Fruit fly (Drosophila melanogaster) whole organism, embryonic: ENCODE measurements around the gene Kaz1-ORFB.
A peak's percentile ranks its signal among the peaks of the same experiment; 100 is the strongest.

Experiments used
- Asciz ChIP-seq: fragments of 200-800 bp; sonication (Bioruptor generic); optimal IDR thresholded peaks from 2 replicates; lab custom pipeline; 2017; ENCODE audit warnings: missing biosample characterization, mild to moderate bottlenecking, missing genetic modification characterization, missing genetic modification reagents
- B-H2 ChIP-seq: fragments of 200-800 bp; sonication (Bioruptor generic); optimal IDR thresholded peaks from 2 replicates; lab custom pipeline; 2018; ENCODE audit warnings: missing biosample characterization, mild to moderate bottlenecking, missing genetic modification characterization
- CG10366 ChIP-seq: fragments of 200-800 bp; sonication (Bioruptor generic); IDR thresholded peaks from 2 replicates; pipeline ENCODE4 v1.3.6; 2022; ENCODE audit warnings: missing biosample characterization, missing genetic modification characterization
- CG10431 ChIP-seq: fragments of 200-800 bp; sonication (Bioruptor generic); optimal IDR thresholded peaks from 3 replicates; lab custom pipeline; 2018; ENCODE audit warnings: missing biosample characterization, mild to moderate bottlenecking, missing genetic modification characterization
- CG11085 ChIP-seq: fragments of 200-800 bp; sonication (Bioruptor generic); IDR thresholded peaks from 2 replicates; pipeline ENCODE4 v1.3.6; 2022; ENCODE audit warnings: missing biosample characterization, missing genetic modification characterization
- CG11723 ChIP-seq: fragments of 200-800 bp; sonication (Bioruptor generic); optimal IDR thresholded peaks from 2 replicates; lab custom pipeline; 2017; ENCODE audit warnings: missing biosample characterization, mild to moderate bottlenecking, missing genetic modification characterization
- CG12942 ChIP-seq: fragments of 200-800 bp; sonication (Bioruptor generic); optimal IDR thresholded peaks from 3 replicates; lab custom pipeline; 2016; ENCODE audit warnings: missing biosample characterization, missing genetic modification characterization
- CG14050 ChIP-seq: fragments of 200-800 bp; sonication (Bioruptor generic); IDR thresholded peaks from 3 replicates; pipeline ENCODE4 v1.3.6; 2022; ENCODE audit warnings: missing biosample characterization, missing genetic modification characterization
- CG1529 ChIP-seq: fragments of 200-800 bp; sonication (Bioruptor generic); optimal IDR thresholded peaks from 3 replicates; lab custom pipeline; 2018; ENCODE audit warnings: missing biosample characterization, missing genetic modification characterization
- CG16779 ChIP-seq: fragments of 200-800 bp; sonication (Bioruptor generic); IDR thresholded peaks from 2 replicates; pipeline ENCODE4 v1.3.6; 2022; ENCODE audit warnings: missing biosample characterization, missing genetic modification characterization
- CG16863 ChIP-seq: fragments of 200-800 bp; sonication (Bioruptor generic); optimal IDR thresholded peaks from 3 replicates; lab custom pipeline; 2016; ENCODE audit warnings: missing biosample characterization, missing genetic modification characterization
- CG17385 ChIP-seq: fragments of 200-800 bp; sonication (Bioruptor generic); optimal IDR thresholded peaks from 3 replicates; lab custom pipeline; 2018; ENCODE audit warnings: missing biosample characterization, mild to moderate bottlenecking, missing genetic modification characterization
- CG18476 ChIP-seq: fragments of 200-800 bp; sonication (Bioruptor generic); optimal IDR thresholded peaks from 2 replicates; lab custom pipeline; 2016; ENCODE audit warnings: missing biosample characterization, mild to moderate bottlenecking, missing genetic modification characterization
- CG2129 ChIP-seq: fragments of 200-800 bp; sonication (Bioruptor generic); IDR thresholded peaks from 2 replicates; pipeline ENCODE4 v1.3.6; 2022; ENCODE audit warnings: missing biosample characterization, missing genetic modification characterization; ENCODE audit not compliant: partially characterized antibody
- CG2889 ChIP-seq: fragments of 200-800 bp; sonication (Bioruptor generic); IDR thresholded peaks from 3 replicates; pipeline ENCODE4 v1.3.6; 2022; ENCODE audit warnings: missing biosample characterization, missing genetic modification characterization
- CG3065 ChIP-seq: fragments of 200-800 bp; sonication (Bioruptor generic); optimal IDR thresholded peaks from 2 replicates; lab custom pipeline; 2016; ENCODE audit warnings: missing biosample characterization, missing genetic modification characterization
- CG4617 ChIP-seq: fragments of 200-800 bp; sonication (Bioruptor generic); optimal IDR thresholded peaks from 3 replicates; lab custom pipeline; 2016; ENCODE audit warnings: missing biosample characterization, missing genetic modification characterization, borderline replicate concordance
- CG7556 ChIP-seq: fragments of 200-800 bp; sonication (Bioruptor generic); optimal IDR thresholded peaks from 2 replicates; lab custom pipeline; 2017; ENCODE audit warnings: missing biosample characterization, mild to moderate bottlenecking, missing genetic modification characterization
- CG7745 ChIP-seq: fragments of 200-800 bp; sonication (Bioruptor generic); optimal IDR thresholded peaks from 2 replicates; lab custom pipeline; 2018; ENCODE audit warnings: missing biosample characterization, mild to moderate bottlenecking, missing genetic modification characterization, moderate library complexity
- CG9817 ChIP-seq: fragments of 200-800 bp; sonication (Bioruptor generic); optimal IDR thresholded peaks from 2 replicates; lab custom pipeline; 2018; ENCODE audit warnings: missing biosample characterization, mild to moderate bottlenecking, missing genetic modification characterization, moderate library complexity
- Dfd ChIP-seq, 2 experiments: fragments of >200 bp; optimal IDR thresholded peaks; 2 replicates each; lab custom pipeline; 2017; ENCODE audit warnings: missing biosample characterization in 2 of 2, missing genetic modification characterization in 2 of 2
- Eip74EF ChIP-seq, 2 experiments: fragments of 200-800 bp in 1 of 2; fragments of >200 bp in 1 of 2; sonication (Bioruptor generic) in 1 of 2; optimal IDR thresholded peaks; 2 replicates each; lab custom pipeline; 2017 to 2019; ENCODE audit warnings: missing biosample characterization in 2 of 2, missing genetic modification characterization in 2 of 2, mild to moderate bottlenecking in 1 of 2, moderate library complexity in 1 of 2
- Ets97D ChIP-seq: fragments of 200-800 bp; sonication (Bioruptor generic); optimal IDR thresholded peaks from 3 replicates; lab custom pipeline; 2016; ENCODE audit warnings: missing biosample characterization, missing genetic modification characterization
- H2.0 ChIP-seq: fragments of 200-800 bp; sonication (Bioruptor generic); IDR thresholded peaks from 2 replicates; pipeline ENCODE4 v1.3.6; 2022; ENCODE audit warnings: missing biosample characterization, missing genetic modification characterization
- Hand ChIP-seq: fragments of 200-800 bp; sonication (Bioruptor generic); optimal IDR thresholded peaks from 2 replicates; lab custom pipeline; 2017; ENCODE audit warnings: mild to moderate bottlenecking, missing biosample characterization, missing genetic modification reagents, missing genetic modification characterization
- HmgZ ChIP-seq: fragments of 200-800 bp; sonication (Bioruptor generic); optimal IDR thresholded peaks from 2 replicates; lab custom pipeline; 2018; ENCODE audit warnings: missing biosample characterization, mild to moderate bottlenecking, missing genetic modification characterization
- MESR4 ChIP-seq: fragments of 200-800 bp; sonication (Bioruptor generic); optimal IDR thresholded peaks from 2 replicates; lab custom pipeline; 2018; ENCODE audit warnings: missing biosample characterization, mild to moderate bottlenecking, missing genetic modification characterization, moderate library complexity
- MTF-1 ChIP-seq: fragments of 200-800 bp; sonication (Bioruptor generic); optimal IDR thresholded peaks from 2 replicates; lab custom pipeline; 2018; ENCODE audit warnings: missing biosample characterization, mild to moderate bottlenecking, missing genetic modification characterization, borderline replicate concordance
- Neu2 ChIP-seq: fragments of 200-800 bp; sonication (Bioruptor generic); optimal IDR thresholded peaks from 3 replicates; lab custom pipeline; 2016; ENCODE audit warnings: missing biosample characterization, missing genetic modification characterization, borderline replicate concordance
- Opbp ChIP-seq: fragments of 200-800 bp; sonication (Bioruptor generic); IDR thresholded peaks from 3 replicates; pipeline ENCODE4 v1.3.6; 2022; ENCODE audit warnings: missing biosample characterization, missing genetic modification characterization; ENCODE audit not compliant: partially characterized antibody
- PHDP ChIP-seq: fragments of 200-800 bp; sonication (Bioruptor generic); optimal IDR thresholded peaks from 3 replicates; lab custom pipeline; 2018; ENCODE audit warnings: missing biosample characterization, mild to moderate bottlenecking, missing genetic modification characterization, moderate library complexity
- Rx ChIP-seq: fragments of 200-800 bp; sonication (Bioruptor generic); IDR thresholded peaks from 2 replicates; pipeline ENCODE4 v1.3.6; 2022; ENCODE audit warnings: missing biosample characterization, missing genetic modification characterization
- Sox100B ChIP-seq: fragments of 200-800 bp; sonication (Bioruptor generic); optimal IDR thresholded peaks from 3 replicates; lab custom pipeline; 2018; ENCODE audit warnings: missing biosample characterization, mild to moderate bottlenecking, missing genetic modification characterization
- Taf1 ChIP-seq: fragments of 200-800 bp; sonication (Bioruptor generic); IDR thresholded peaks from 2 replicates; pipeline ENCODE4 v1.3.6; 2022; ENCODE audit warnings: missing biosample characterization, missing genetic modification characterization
- ato ChIP-seq: fragments of 200-800 bp; sonication (Bioruptor generic); IDR thresholded peaks from 2 replicates; pipeline ENCODE4 v1.3.6; 2022; ENCODE audit warnings: missing biosample characterization, missing genetic modification characterization; ENCODE audit not compliant: partially characterized antibody
- bigmax ChIP-seq: fragments of 200-800 bp; sonication (Bioruptor generic); optimal IDR thresholded peaks from 2 replicates; lab custom pipeline; 2018; ENCODE audit warnings: missing biosample characterization, mild to moderate bottlenecking, missing genetic modification characterization
- danr ChIP-seq: fragments of 200-800 bp; sonication (Bioruptor generic); IDR thresholded peaks from 2 replicates; pipeline ENCODE4 v1.3.6; 2022; ENCODE audit warnings: missing biosample characterization, missing genetic modification characterization
- dimm ChIP-seq: fragments of 200-800 bp; sonication (Bioruptor generic); IDR thresholded peaks from 2 replicates; pipeline ENCODE4 v1.3.6; 2022; ENCODE audit warnings: missing biosample characterization, missing genetic modification characterization
- disco-r ChIP-seq: fragments of 200-800 bp; sonication (Bioruptor generic); optimal IDR thresholded peaks from 2 replicates; lab custom pipeline; 2016; ENCODE audit warnings: missing biosample characterization, missing genetic modification characterization
- ems ChIP-seq: fragments of 200-800 bp; sonication (Bioruptor generic); optimal IDR thresholded peaks from 3 replicates; lab custom pipeline; 2016; ENCODE audit warnings: missing biosample characterization, missing genetic modification characterization
- exex ChIP-seq: fragments of 200-800 bp; sonication (Bioruptor generic); optimal IDR thresholded peaks from 4 replicates; lab custom pipeline; 2018; ENCODE audit warnings: missing biosample characterization, mild to moderate bottlenecking, missing genetic modification characterization, moderate library complexity
- hb ChIP-seq: fragments of 200-800 bp; sonication (Bioruptor generic); IDR thresholded peaks from 3 replicates; pipeline ENCODE4 v1.3.6; 2022; ENCODE audit warnings: missing biosample characterization, missing genetic modification characterization; ENCODE audit not compliant: partially characterized antibody
- p53 ChIP-seq: fragments of 200-800 bp; sonication (Bioruptor generic); optimal IDR thresholded peaks from 2 replicates; lab custom pipeline; 2016; ENCODE audit warnings: missing biosample characterization, missing genetic modification characterization
- pho ChIP-seq: fragments of 200-800 bp; sonication (Bioruptor generic); optimal IDR thresholded peaks from 2 replicates; lab custom pipeline; 2016; ENCODE audit warnings: missing biosample characterization, missing genetic modification characterization
- pita ChIP-seq: fragments of 200-800 bp; sonication (Bioruptor generic); optimal IDR thresholded peaks from 2 replicates; lab custom pipeline; 2017; ENCODE audit warnings: missing biosample characterization, mild to moderate bottlenecking, missing genetic modification characterization
- psq ChIP-seq: fragments of 200-800 bp; sonication (Bioruptor generic); optimal IDR thresholded peaks from 2 replicates; lab custom pipeline; 2017; ENCODE audit warnings: missing biosample characterization, missing genetic modification characterization
- rib ChIP-seq: fragments of 200-800 bp; sonication (Bioruptor generic); IDR thresholded peaks from 2 replicates; pipeline ENCODE4 v1.3.6; 2022; ENCODE audit warnings: missing biosample characterization, missing genetic modification characterization
- sr ChIP-seq: fragments of 200-800 bp; sonication (Bioruptor generic); IDR thresholded peaks from 3 replicates; pipeline ENCODE4 v1.3.6; 2022; ENCODE audit warnings: missing biosample characterization, missing genetic modification characterization
- tin ChIP-seq: fragments of 200-800 bp; sonication (Bioruptor generic); optimal IDR thresholded peaks from 3 replicates; lab custom pipeline; 2016; ENCODE audit warnings: missing biosample characterization, missing genetic modification characterization
- vvl ChIP-seq: fragments of 200-800 bp; sonication (Bioruptor generic); IDR thresholded peaks from 2 replicates; pipeline ENCODE4 v1.3.6; 2022; ENCODE audit warnings: missing biosample characterization, missing genetic modification characterization

Gene Kaz1-ORFB

DNA sequence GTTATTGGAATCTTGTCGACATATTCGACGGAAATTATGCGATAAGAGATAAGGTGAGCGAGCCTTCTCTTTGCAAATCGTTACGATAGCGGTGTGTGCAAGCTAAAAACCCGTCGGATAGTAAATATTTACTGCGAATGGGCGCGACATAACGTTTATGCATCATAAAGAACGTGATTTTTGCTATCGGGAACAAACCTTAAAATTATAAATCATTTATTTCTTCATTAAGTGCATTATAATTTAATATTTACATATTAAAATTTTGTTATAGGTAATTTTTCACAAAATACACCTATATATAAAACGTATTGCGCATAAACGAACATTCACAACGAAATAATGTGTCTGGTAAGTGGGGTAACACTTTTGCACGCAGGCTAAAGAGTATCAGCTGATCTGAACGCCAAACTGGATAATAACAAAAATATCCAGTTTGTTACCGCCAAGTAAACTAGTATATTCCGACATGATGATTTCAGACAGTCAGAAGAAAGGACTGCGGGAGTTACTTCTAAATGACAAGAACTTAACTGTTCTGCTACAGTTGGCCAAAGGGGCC is 10.6 kb upstream of the Kaz1-ORFB start, which contains the start of the genes Gk1 and CG13876 (continued):
- no peak for TF ChIP-seq Sox100B
- TF ChIP-seq CG12942 (GFP tag; lab: Kevin White, UChicago), result peak; percentile 91
- peak; percentile 78 for TF ChIP-seq psq (GFP tag; lab: Kevin White, UChicago)
- TF ChIP-seq Rx (GFP tag; lab: Robert Waterston, UW), result peak; percentile 86
- TF ChIP-seq Ets97D, result peak; percentile 25
- no peak for TF ChIP-seq ato
- TF ChIP-seq sr, result no peak
- peak in 1 of 2 experiments; percentile 93 for TF ChIP-seq Eip74EF (GFP tag; optimal IDR thresholded peaks at IDR 0.05; lab: Kevin White, UChicago)
- TF ChIP-seq vvl (GFP tag; lab: Robert Waterston, UW), result peak; percentile 98
- no peak for TF ChIP-seq Opbp (GFP tag; lab: Robert Waterston, UW)
- TF ChIP-seq CG18476 (GFP tag; lab: Kevin White, UChicago), result peak; percentile 81
- TF ChIP-seq exex (tag; lab: Kevin White, UChicago), result peak; percentile 91
- TF ChIP-seq CG7556 (GFP tag; lab: Kevin White, UChicago), result peak; percentile 95
- TF ChIP-seq disco-r, result no peak
- TF ChIP-seq MTF-1, result no peak
- peak; percentile 71 for TF ChIP-seq bigmax (GFP tag; lab: Kevin White, UChicago)
- peak; percentile 97 for TF ChIP-seq B-H2
- no peak for TF ChIP-seq p53
- no peak for TF ChIP-seq Dfd (GFP tag; optimal IDR thresholded peaks at IDR 0.05; lab: Kevin White, UChicago)
- TF ChIP-seq CG11085 (GFP tag; lab: Robert Waterston, UW), result peak; percentile 84
- TF ChIP-seq CG2889 (GFP tag; lab: Robert Waterston, UW), result peak; percentile 69
- no peak for TF ChIP-seq pita (GFP tag; lab: Kevin White, UChicago)
- TF ChIP-seq Asciz (GFP tag; lab: Kevin White, UChicago), result peak; percentile 93
- peak; percentile 52 for TF ChIP-seq pho
- TF ChIP-seq CG2129 (GFP tag; lab: Robert Waterston, UW), result no peak
- peak; percentile 99 for TF ChIP-seq PHDP (tag; lab: Kevin White, UChicago)
- TF ChIP-seq CG16779, result peak; percentile 83
- TF ChIP-seq Hand (GFP tag; lab: Kevin White, UChicago), result peak; percentile 96
- TF ChIP-seq dimm, result peak; percentile 82
- TF ChIP-seq danr, result peak; percentile 60; the same call in 1 of the 2 replicates
- TF ChIP-seq CG10366, result peak; percentile 93
- peak; percentile 92 for TF ChIP-seq CG17385 (GFP tag; lab: Kevin White, UChicago)
- peak; percentile 86 for TF ChIP-seq tin (GFP tag; lab: Kevin White, UChicago)
- no peak for TF ChIP-seq CG11723 (GFP tag; lab: Kevin White, UChicago)
- TF ChIP-seq CG14050 (GFP tag; lab: Robert Waterston, UW), result peak; percentile 95
- TF ChIP-seq CG3065 (GFP tag; lab: Kevin White, UChicago), result peak; percentile 74
- peak; percentile 70 for TF ChIP-seq CG7745 (tag; lab: Kevin White, UChicago)
- TF ChIP-seq CG10431 (GFP tag; lab: Kevin White, UChicago), result peak; percentile 86
- TF ChIP-seq HmgZ (tag; lab: Kevin White, UChicago), result peak; percentile 98
- TF ChIP-seq hb (GFP tag; lab: Robert Waterston, UW), result no peak
- peak; percentile 94 for TF ChIP-seq CG9817 (tag; lab: Kevin White, UChicago)
- peak; percentile 93 for TF ChIP-seq H2.0 (GFP tag; lab: Robert Waterston, UW)
- peak; percentile 72 for TF ChIP-seq ems (GFP tag; lab: Kevin White, UChicago)
- no peak for TF ChIP-seq Neu2
- peak; percentile 94 for TF ChIP-seq rib
- TF ChIP-seq MESR4 (GFP tag; lab: Kevin White, UChicago), result peak; percentile 48
- TF ChIP-seq CG4617 (GFP tag; lab: Kevin White, UChicago), result peak; percentile 70
- no peak for TF ChIP-seq CG1529
- TF ChIP-seq CG16863 (GFP tag; lab: Kevin White, UChicago), result peak; percentile 21
- peak; percentile 86 for TF ChIP-seq Taf1 (GFP tag; lab: Robert Waterston, UW)
